Worm (Caenorhabditis elegans): Measurements from ENCODE around the gene K02E7.12.

Gene K02E7.12

DNA sequence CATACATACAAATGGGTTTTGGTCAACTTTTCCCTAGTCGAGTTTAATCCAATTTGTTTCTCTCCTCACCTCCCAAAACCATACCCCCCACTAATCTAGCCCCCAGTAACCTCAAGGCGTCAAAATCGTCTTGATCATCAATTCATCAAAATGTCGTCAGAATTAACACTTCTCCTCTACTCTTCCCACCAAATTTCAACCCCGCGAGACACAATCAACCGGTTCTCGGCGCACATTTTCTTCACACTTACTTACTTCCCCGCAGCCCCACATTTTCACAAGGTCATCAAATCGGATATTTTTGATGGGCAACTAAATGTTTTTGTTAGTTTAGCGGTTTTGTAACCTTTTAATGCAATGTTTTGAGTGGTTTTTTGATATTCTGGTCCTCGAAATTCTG, 19.8 kb downstream of the K02E7.12 start:
- TF ChIP-seq cog-1 (tag; optimal IDR thresholded peaks at IDR 0.05): no peak
- TF ChIP-seq ref-1 (GFP tag; conservative IDR thresholded peaks at IDR 0.05): no peak
- no peak for TF ChIP-seq tab-1 (GFP tag; IDR thresholded peaks at IDR 0.05)
- no peak for TF ChIP-seq flt-1 (GFP tag; IDR thresholded peaks at IDR 0.05)
- no peak for TF ChIP-seq klf-2 (GFP tag; conservative IDR thresholded peaks at IDR 0.05)
- TF ChIP-seq ztf-29 (GFP tag; IDR thresholded peaks at IDR 0.05): no peak
- TF ChIP-seq ztf-23 (GFP tag; IDR thresholded peaks at IDR 0.05): no peak
- TF ChIP-seq med-1 (GFP tag; optimal IDR thresholded peaks at IDR 0.05; ENCODE audit: insufficient read depth): no peak
- no peak for TF ChIP-seq T22C8.4 (GFP tag; IDR thresholded peaks at IDR 0.05)

- TF ChIP-seq med-1 (GFP tag; optimal IDR thresholded peaks at IDR 0.05; ENCODE audit: insufficient read depth) (no peak), klf-2 (GFP tag; conservative IDR thresholded peaks at IDR 0.05) (no peak), ztf-23 (GFP tag; IDR thresholded peaks at IDR 0.05) (no peak), T22C8.4 (GFP tag; IDR thresholded peaks at IDR 0.05) (no peak), ztf-29 (GFP tag; IDR thresholded peaks at IDR 0.05) (no peak), ref-1 (GFP tag; conservative IDR thresholded peaks at IDR 0.05) (no peak), flt-1 (GFP tag; IDR thresholded peaks at IDR 0.05) (no peak), cog-1 (tag; optimal IDR thresholded peaks at IDR 0.05) (no peak), tab-1 (GFP tag; IDR thresholded peaks at IDR 0.05) (no peak)
Measured at ce11 chrII:1091706-1092105, 20.7 kb downstream of the K02E7.12 start, which contains the start of gene snf-3. Gene snf-3, plus strand, starts transcription at chrII:1092006.

ce11 chrII:1100719-1101118, 29.7 kb downstream of the K02E7.12 start, which contains the start of gene pho-14:
Gene pho-14, minus strand, starts transcription at chrII:1100819.
- TF ChIP-seq med-1 (GFP tag; optimal IDR thresholded peaks at IDR 0.05; ENCODE audit: insufficient read depth): no peak
- TF ChIP-seq ztf-29 (GFP tag; IDR thresholded peaks at IDR 0.05): no peak
- TF ChIP-seq T22C8.4 (GFP tag; IDR thresholded peaks at IDR 0.05): no peak
- no peak for TF ChIP-seq klf-2 (GFP tag; conservative IDR thresholded peaks at IDR 0.05)
- TF ChIP-seq tab-1 (GFP tag; IDR thresholded peaks at IDR 0.05): no peak
- TF ChIP-seq cog-1 (tag; optimal IDR thresholded peaks at IDR 0.05): no peak
- TF ChIP-seq flt-1 (GFP tag; IDR thresholded peaks at IDR 0.05): no peak
- TF ChIP-seq ztf-23 (GFP tag; IDR thresholded peaks at IDR 0.05): no peak
- TF ChIP-seq ref-1 (GFP tag; conservative IDR thresholded peaks at IDR 0.05): no peak

DNA sequence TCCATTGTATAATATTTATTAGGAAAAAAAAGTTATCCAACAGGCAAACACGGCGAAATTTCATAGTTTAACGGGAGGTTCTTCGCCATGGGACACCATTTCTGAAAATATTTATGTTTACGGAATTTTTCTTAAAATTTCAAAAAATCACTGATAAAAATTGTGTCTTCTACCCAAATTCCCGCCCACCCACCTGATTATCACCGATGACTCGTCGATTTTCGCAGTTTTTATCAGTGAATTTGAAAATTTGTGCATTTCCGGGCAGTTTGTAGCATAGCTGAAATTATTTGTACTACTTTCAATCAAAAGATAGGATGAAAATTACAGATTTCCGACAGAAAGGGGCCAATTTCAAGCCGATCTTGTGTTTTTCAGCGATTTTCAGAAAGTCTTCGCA, 30.4 kb downstream of the K02E7.12 start:
- TF ChIP-seq tab-1 (GFP tag; IDR thresholded peaks at IDR 0.05) (no peak), ref-1 (GFP tag; conservative IDR thresholded peaks at IDR 0.05) (no peak), ztf-23 (GFP tag; IDR thresholded peaks at IDR 0.05) (no peak), klf-2 (GFP tag; conservative IDR thresholded peaks at IDR 0.05) (no peak), cog-1 (tag; optimal IDR thresholded peaks at IDR 0.05) (no peak), flt-1 (GFP tag; IDR thresholded peaks at IDR 0.05) (no peak), ztf-29 (GFP tag; IDR thresholded peaks at IDR 0.05) (no peak), T22C8.4 (GFP tag; IDR thresholded peaks at IDR 0.05) (no peak), med-1 (GFP tag; optimal IDR thresholded peaks at IDR 0.05; ENCODE audit: insufficient read depth) (no peak)

DNA sequence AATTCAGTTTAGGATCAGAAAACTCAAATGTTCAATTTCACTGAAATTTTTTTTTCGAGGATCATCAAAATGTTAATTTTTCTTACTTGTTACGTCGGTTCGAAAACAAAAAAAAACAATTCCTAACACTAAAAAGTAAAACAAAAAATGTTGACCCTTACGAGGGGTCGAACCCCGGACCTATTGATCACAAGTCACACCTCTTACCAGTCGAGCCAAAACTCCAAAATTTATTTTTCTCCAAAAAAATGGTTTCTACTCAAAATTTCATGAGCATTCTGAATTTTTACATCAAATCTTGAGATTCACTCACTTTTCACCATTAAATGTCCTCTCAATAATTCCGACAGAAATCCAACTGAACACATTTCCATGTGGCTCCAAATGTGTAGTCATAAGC, 31.2 kb downstream of the K02E7.12 start:
- TF ChIP-seq ztf-29 (GFP tag; IDR thresholded peaks at IDR 0.05) (no peak), ztf-23 (GFP tag; IDR thresholded peaks at IDR 0.05) (no peak), cog-1 (tag; optimal IDR thresholded peaks at IDR 0.05) (no peak), flt-1 (GFP tag; IDR thresholded peaks at IDR 0.05) (no peak), klf-2 (GFP tag; conservative IDR thresholded peaks at IDR 0.05) (no peak), tab-1 (GFP tag; IDR thresholded peaks at IDR 0.05) (no peak), med-1 (GFP tag; optimal IDR thresholded peaks at IDR 0.05; ENCODE audit: insufficient read depth) (no peak), T22C8.4 (GFP tag; IDR thresholded peaks at IDR 0.05) (no peak), ref-1 (GFP tag; conservative IDR thresholded peaks at IDR 0.05) (no peak)

- no peak for TF ChIP-seq ref-1 (GFP tag; conservative IDR thresholded peaks at IDR 0.05)
- TF ChIP-seq tab-1 (GFP tag; IDR thresholded peaks at IDR 0.05): no peak
- no peak for TF ChIP-seq ztf-29 (GFP tag; IDR thresholded peaks at IDR 0.05)
- TF ChIP-seq flt-1 (GFP tag; IDR thresholded peaks at IDR 0.05): no peak
- no peak for TF ChIP-seq cog-1 (tag; optimal IDR thresholded peaks at IDR 0.05)
- TF ChIP-seq ztf-23 (GFP tag; IDR thresholded peaks at IDR 0.05): no peak
- no peak for TF ChIP-seq med-1 (GFP tag; optimal IDR thresholded peaks at IDR 0.05; ENCODE audit: insufficient read depth)
Measured at ce11 chrII:1103484-1104100, 32.6 kb downstream of the K02E7.12 start.

ce11 chrII:1104409-1104808, 33.4 kb downstream of the K02E7.12 start, which contains the start of gene T13B5.9:
Gene T13B5.9, minus strand, starts transcription at chrII:1104509.
- TF ChIP-seq klf-2 (GFP tag; conservative IDR thresholded peaks at IDR 0.05) (no peak), T22C8.4 (GFP tag; IDR thresholded peaks at IDR 0.05) (no peak), ztf-23 (GFP tag; IDR thresholded peaks at IDR 0.05) (no peak), tab-1 (GFP tag; IDR thresholded peaks at IDR 0.05) (no peak), flt-1 (GFP tag; IDR thresholded peaks at IDR 0.05) (no peak), ztf-29 (GFP tag; IDR thresholded peaks at IDR 0.05) (no peak), ref-1 (GFP tag; conservative IDR thresholded peaks at IDR 0.05) (no peak), cog-1 (tag; optimal IDR thresholded peaks at IDR 0.05) (no peak), med-1 (GFP tag; optimal IDR thresholded peaks at IDR 0.05; ENCODE audit: insufficient read depth) (no peak)

DNA sequence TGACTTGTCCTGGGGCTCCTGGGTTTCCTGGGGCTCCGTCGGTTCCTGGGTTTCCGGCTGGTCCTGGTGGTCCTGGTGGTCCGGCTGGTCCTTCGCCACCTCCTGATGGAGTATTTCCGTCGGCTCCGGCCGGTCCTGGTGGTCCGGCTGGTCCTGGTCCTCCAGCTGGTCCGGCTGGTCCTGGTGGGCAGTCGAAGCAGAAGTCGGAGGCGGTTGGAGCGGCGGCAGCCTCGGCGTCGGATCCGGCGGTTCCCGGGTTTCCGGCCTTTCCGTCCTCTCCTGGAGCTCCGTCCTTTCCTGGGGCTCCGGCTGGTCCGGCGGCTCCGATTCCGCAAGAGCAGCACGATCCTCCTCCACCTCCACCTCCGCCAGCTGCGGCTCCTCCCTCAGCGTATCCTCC, 34.3 kb downstream of the K02E7.12 start:
- TF ChIP-seq ztf-29 (GFP tag; IDR thresholded peaks at IDR 0.05) (no peak), flt-1 (GFP tag; IDR thresholded peaks at IDR 0.05) (no peak), med-1 (GFP tag; optimal IDR thresholded peaks at IDR 0.05; ENCODE audit: insufficient read depth) (no peak), klf-2 (GFP tag; conservative IDR thresholded peaks at IDR 0.05) (no peak), tab-1 (GFP tag; IDR thresholded peaks at IDR 0.05) (no peak), T22C8.4 (GFP tag; IDR thresholded peaks at IDR 0.05) (no peak), ztf-23 (GFP tag; IDR thresholded peaks at IDR 0.05) (no peak), cog-1 (tag; optimal IDR thresholded peaks at IDR 0.05) (no peak), ref-1 (GFP tag; conservative IDR thresholded peaks at IDR 0.05) (no peak)

ce11 chrII:1106914-1107597, 36.1 kb downstream of the K02E7.12 start, which contains the start of gene col-40:
Gene col-40, minus strand, starts transcription at chrII:1106964.
- TF ChIP-seq cog-1 (tag; optimal IDR thresholded peaks at IDR 0.05) (no peak), med-1 (GFP tag; optimal IDR thresholded peaks at IDR 0.05; ENCODE audit: insufficient read depth) (no peak), ref-1 (GFP tag; conservative IDR thresholded peaks at IDR 0.05) (no peak), klf-2 (GFP tag; conservative IDR thresholded peaks at IDR 0.05) (no peak), ztf-23 (GFP tag; IDR thresholded peaks at IDR 0.05) (no peak), tab-1 (GFP tag; IDR thresholded peaks at IDR 0.05) (no peak), ztf-29 (GFP tag; IDR thresholded peaks at IDR 0.05) (no peak), T22C8.4 (GFP tag; IDR thresholded peaks at IDR 0.05) (no peak), flt-1 (GFP tag; IDR thresholded peaks at IDR 0.05) (no peak)

All from whole organism, midembryonic.